Worm (Caenorhabditis elegans) whole organism, L4 larva: ENCODE data around the gene htas-1.
"Not testable (repeated sequence)": the region's sequence is repeated elsewhere in the genome, so short reads cannot be mapped to it uniquely, and the experiment has no call there.

ENCODE experiments used
- F10B5.3 ChIP-seq: sonication (generic microtip); optimal IDR thresholded peaks from 2 replicates; lab custom pipeline; 2016; ENCODE audit warnings: mild to moderate bottlenecking, missing genetic modification characterization, missing compliant biosample characterization
- T20F7.1 ChIP-seq: fragments of 200-800 bp; sonication (Bioruptor generic); optimal IDR thresholded peaks from 2 replicates; lab custom pipeline; 2018; ENCODE audit warnings: mild to moderate bottlenecking, missing genetic modification characterization, missing compliant biosample characterization
- Y105C5A.15 ChIP-seq: fragments of 200-800 bp; sonication (Bioruptor generic); IDR thresholded peaks from 2 replicates; pipeline ENCODE4 v1.3.6; 2022; ENCODE audit warnings: missing genetic modification characterization, missing compliant biosample characterization
- Y5F2A.4 ChIP-seq: fragments of 200-800 bp; sonication (Bioruptor generic); optimal IDR thresholded peaks from 2 replicates; lab custom pipeline; 2018; ENCODE audit warnings: mild to moderate bottlenecking, missing genetic modification characterization, missing compliant biosample characterization
- ZK546.5 ChIP-seq, 2 experiments: sonication (generic microtip); optimal IDR thresholded peaks; 2 replicates each; lab custom pipeline; 2017; ENCODE audit warnings: missing biosample characterization in 2 of 2, missing genetic modification characterization in 2 of 2
- ceh-20 ChIP-seq: fragments of 200-800 bp; sonication (Bioruptor generic); IDR thresholded peaks from 2 replicates; pipeline ENCODE4 v1.3.6; 2022; ENCODE audit warnings: missing genetic modification reagents, missing genetic modification characterization, missing compliant biosample characterization
- ceh-32 ChIP-seq: sonication (generic microtip); optimal IDR thresholded peaks from 2 replicates; lab custom pipeline; 2016; ENCODE audit warnings: mild to moderate bottlenecking, missing genetic modification characterization, missing compliant biosample characterization; ENCODE audit not compliant: poor library complexity
- daf-16 ChIP-seq, 3 experiments: sonication (generic microtip); optimal IDR thresholded peaks; 2 replicates each; lab custom pipeline; 2016 to 2017; ENCODE audit warnings: missing genetic modification characterization in 3 of 3, missing genetic modification reagents in 3 of 3, mild to moderate bottlenecking in 2 of 3, missing compliant biosample characterization in 2 of 3, missing biosample characterization in 1 of 3, moderate library complexity in 1 of 3
- dmd-6 ChIP-seq: fragments of 200-800 bp; sonication (Bioruptor generic); IDR thresholded peaks from 2 replicates; pipeline ENCODE4 v1.3.6; 2022; ENCODE audit warnings: missing genetic modification reagents, missing genetic modification characterization, missing compliant biosample characterization
- dmd-8 ChIP-seq: fragments of 200-800 bp; sonication (Bioruptor generic); IDR thresholded peaks from 2 replicates; pipeline ENCODE4 v1.3.6; 2022; ENCODE audit warnings: missing genetic modification characterization, missing compliant biosample characterization
- duxl-1 ChIP-seq: sonication (generic microtip); optimal IDR thresholded peaks from 2 replicates; lab custom pipeline; 2016; ENCODE audit warnings: mild to moderate bottlenecking, missing genetic modification characterization, moderate library complexity, missing compliant biosample characterization; ENCODE audit not compliant: poor library complexity
- dve-1 ChIP-seq: sonication (generic microtip); optimal IDR thresholded peaks from 2 replicates; lab custom pipeline; 2017; ENCODE audit warnings: antibody characterized with exemption, mild to moderate bottlenecking, missing genetic modification characterization, missing compliant biosample characterization; ENCODE audit not compliant: insufficient read depth
- hif-1 ChIP-seq, 2 experiments: sonication (generic microtip); optimal IDR thresholded peaks; 2 replicates each; lab custom pipeline; 2016 to 2017; ENCODE audit warnings: missing compliant biosample characterization in 2 of 2, missing genetic modification characterization in 2 of 2, missing genetic modification reagents in 2 of 2, missing genotype in 2 of 2, mild to moderate bottlenecking in 1 of 2
- hlh-11 ChIP-seq: fragments of 200-800 bp; sonication (Bioruptor generic); optimal IDR thresholded peaks from 2 replicates; lab custom pipeline; 2018; ENCODE audit warnings: mild to moderate bottlenecking, missing genetic modification characterization, missing compliant biosample characterization
- jun-1 ChIP-seq: fragments of 150-350 bp; optimal IDR thresholded peaks from 2 replicates; lab custom pipeline; 2014; ENCODE audit warnings: missing biosample characterization, missing genetic modification reagents, missing genetic modification characterization
- lim-7 ChIP-seq: fragments of 200-800 bp; sonication (Bioruptor generic); IDR thresholded peaks from 2 replicates; pipeline ENCODE4 v1.3.6; 2022; ENCODE audit warnings: missing genetic modification characterization, missing compliant biosample characterization
- lin-1 ChIP-seq: fragments of 200-800 bp; sonication (Bioruptor generic); IDR thresholded peaks from 2 replicates; pipeline ENCODE4 v1.3.6; 2022; ENCODE audit warnings: missing genetic modification reagents, missing genetic modification characterization, missing compliant biosample characterization
- lin-38 ChIP-seq: fragments of 200-800 bp; sonication (Bioruptor generic); IDR thresholded peaks from 2 replicates; pipeline ENCODE4 v1.3.6; 2022; ENCODE audit warnings: missing genetic modification reagents, missing genetic modification characterization, missing compliant biosample characterization
- lir-3 ChIP-seq: sonication (generic microtip); optimal IDR thresholded peaks from 2 replicates; lab custom pipeline; 2016; ENCODE audit warnings: mild to moderate bottlenecking, missing genetic modification characterization, missing compliant biosample characterization
- lsy-2 ChIP-seq, 2 experiments: fragments of 150-350 bp in 1 of 2; sonication (generic microtip) in 1 of 2; optimal IDR thresholded peaks; 2 replicates each; lab custom pipeline; 2014 to 2017; ENCODE audit warnings: missing biosample characterization in 2 of 2, missing genetic modification characterization in 2 of 2
- madf-5 ChIP-seq, 2 experiments: fragments of 200-800 bp; sonication (Bioruptor generic); IDR thresholded peaks; 2 replicates each; pipeline ENCODE4 v1.3.6; 2022; ENCODE audit warnings: missing compliant biosample characterization in 2 of 2, missing genetic modification characterization in 2 of 2
- mep-1 ChIP-seq: fragments of 150-350 bp; sonication (generic microtip); optimal IDR thresholded peaks from 3 replicates; lab custom pipeline; 2014; ENCODE audit warnings: missing biosample characterization, missing genetic modification characterization
- nhr-28 ChIP-seq: fragments of 150-350 bp; optimal IDR thresholded peaks from 2 replicates; lab custom pipeline; 2014; ENCODE audit warnings: missing biosample characterization, missing genetic modification characterization
- nhr-41 ChIP-seq: fragments of 200-800 bp; sonication (Bioruptor generic); IDR thresholded peaks from 2 replicates; pipeline ENCODE4 v1.3.6; 2022; ENCODE audit warnings: missing genetic modification reagents, missing genetic modification characterization, missing compliant biosample characterization
- nhr-48 ChIP-seq: sonication (generic microtip); optimal IDR thresholded peaks from 2 replicates; lab custom pipeline; 2016; ENCODE audit warnings: mild to moderate bottlenecking, missing genetic modification characterization, missing compliant biosample characterization
- pha-4 ChIP-seq, 2 experiments: fragments of 150-350 bp in 1 of 2; fragments of 200-800 bp in 1 of 2; sonication (Bioruptor generic) in 1 of 2; IDR thresholded peaks in 1 of 2; optimal IDR thresholded peaks in 1 of 2; 2 replicates each; pipeline versions ENCODE4 v1.3.6 to Lab custom; 2014 to 2022; ENCODE audit warnings: missing genetic modification characterization in 2 of 2, missing genetic modification reagents in 2 of 2, missing biosample characterization in 1 of 2, missing compliant biosample characterization in 1 of 2
- pqm-1 ChIP-seq: sonication (generic microtip); optimal IDR thresholded peaks from 2 replicates; lab custom pipeline; 2017; ENCODE audit warnings: missing biosample characterization, missing genetic modification characterization
- set-16 ChIP-seq: fragments of 200-800 bp; sonication (Bioruptor generic); IDR thresholded peaks from 2 replicates; pipeline ENCODE4 v1.3.6; 2022; ENCODE audit warnings: missing genetic modification reagents, missing genetic modification characterization, missing compliant biosample characterization
- spr-1 ChIP-seq: sonication (generic microtip); optimal IDR thresholded peaks from 2 replicates; lab custom pipeline; 2016; ENCODE audit warnings: mild to moderate bottlenecking, missing genetic modification characterization, missing compliant biosample characterization
- spr-3 ChIP-seq: fragments of 200-800 bp; sonication (Bioruptor generic); optimal IDR thresholded peaks from 2 replicates; lab custom pipeline; 2018; ENCODE audit warnings: mild to moderate bottlenecking, missing genetic modification characterization, missing compliant biosample characterization
- tra-1 ChIP-seq: fragments of 200-800 bp; sonication (Bioruptor generic); IDR thresholded peaks from 2 replicates; pipeline ENCODE4 v1.3.6; 2022; ENCODE audit warnings: missing genetic modification reagents, missing genetic modification characterization, missing compliant biosample characterization
- zfp-3 ChIP-seq: fragments of 200-800 bp; sonication (Bioruptor generic); conservative IDR thresholded peaks from 2 replicates; pipeline ENCODE4 v1.3.6; 2022; ENCODE audit warnings: missing genetic modification reagents, missing genetic modification characterization, missing compliant biosample characterization

The htas-1 gene

ce11 chrIV:9690644-9691043, 7.3 kb upstream of the htas-1 start, which contains the start of gene sdz-36:
Gene sdz-36, plus strand, starts transcription at chrIV:9690944.
- no peak for TF ChIP-seq spr-1
- TF ChIP-seq hif-1 (tag; optimal IDR thresholded peaks at IDR 0.05; lab: Kevin White, UChicago): no peak
- no peak for TF ChIP-seq spr-3 (GFP tag; lab: Kevin White, UChicago)
- no peak for TF ChIP-seq F10B5.3 (tag; lab: Kevin White, UChicago)
- no peak for TF ChIP-seq lsy-2 (tag; optimal IDR thresholded peaks at IDR 0.05; lab: Kevin White, UChicago)
- no peak for TF ChIP-seq madf-5 (GFP tag; IDR thresholded peaks at IDR 0.05; lab: Robert Waterston, UW)
- no peak for TF ChIP-seq mep-1 (tag; lab: Kevin White, UChicago)
- TF ChIP-seq lin-38 (GFP tag; lab: Robert Waterston, UW): no peak
- TF ChIP-seq duxl-1 (tag; lab: Kevin White, UChicago): no peak
- TF ChIP-seq dmd-6 (GFP tag; lab: Robert Waterston, UW): no peak
- TF ChIP-seq ZK546.5 (tag; optimal IDR thresholded peaks at IDR 0.05; lab: Kevin White, UChicago): no peak
- TF ChIP-seq tra-1 (GFP tag; lab: Robert Waterston, UW): no peak
- no peak for TF ChIP-seq nhr-41 (GFP tag; lab: Robert Waterston, UW)

DNA sequence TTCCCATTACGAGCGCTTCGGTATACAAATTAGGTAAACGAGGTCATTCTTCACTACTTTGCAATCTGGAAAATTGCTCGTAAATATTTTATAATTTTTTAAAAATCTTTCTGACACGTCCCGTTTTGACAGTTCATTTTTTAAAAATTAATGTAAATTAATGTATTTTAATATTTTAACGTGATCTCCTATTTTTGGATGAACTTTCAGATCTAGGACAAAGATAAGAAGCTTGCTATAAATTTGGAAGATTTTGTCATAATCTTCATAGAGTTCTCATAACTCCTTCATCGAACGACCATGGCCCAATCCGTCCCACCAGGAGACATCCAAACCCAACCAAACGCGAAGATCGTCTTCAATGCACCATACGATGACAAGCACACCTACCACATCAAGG, 5.4 kb upstream of the htas-1 start, which contains the start of gene msp-76:
msp-76 (plus strand) TSS at position 301 of the 400 bp plus-strand sequence.
- TF ChIP-seq dve-1 (tag; lab: Kevin White, UChicago); lim-7; lir-3 (tag; lab: Kevin White, UChicago): not testable (repeated sequence)

- TF ChIP-seq nhr-28: peak; percentile 72
- TF ChIP-seq dmd-6 (GFP tag; lab: Robert Waterston, UW): peak; percentile 93
- TF ChIP-seq jun-1 (tag; lab: Kevin White, UChicago): no peak
- TF ChIP-seq nhr-48 (tag; lab: Kevin White, UChicago): peak; percentile 30
- TF ChIP-seq T20F7.1: peak; percentile 40
- TF ChIP-seq pqm-1 (tag; lab: Kevin White, UChicago): peak; percentile 64
- TF ChIP-seq zfp-3: no peak
- TF ChIP-seq tra-1 (GFP tag; lab: Robert Waterston, UW): peak; percentile 62; the same call in 1 of the 2 replicates
- TF ChIP-seq ceh-20: no peak
- peak; percentile 76 for TF ChIP-seq dve-1 (tag; lab: Kevin White, UChicago)
- TF ChIP-seq Y5F2A.4 (GFP tag; lab: Kevin White, UChicago): no peak
- peak; percentile 65 for TF ChIP-seq hlh-11 (tag; lab: Kevin White, UChicago)
- peak in 1 of 2 experiments; percentile 9 for TF ChIP-seq daf-16 (GFP tag; optimal IDR thresholded peaks at IDR 0.05; lab: Kevin White, UChicago)
- TF ChIP-seq daf-16 (tag; optimal IDR thresholded peaks at IDR 0.05; lab: Kevin White, UChicago): no peak
- peak; percentile 79; the same call in 1 of the 2 replicates for TF ChIP-seq lin-1 (GFP tag; lab: Robert Waterston, UW)
- no peak for TF ChIP-seq spr-3 (GFP tag; lab: Kevin White, UChicago)
- TF ChIP-seq ceh-32 (tag; lab: Kevin White, UChicago): no peak
- TF ChIP-seq dmd-8 (GFP tag; lab: Robert Waterston, UW): no peak
These were observed 819 bp downstream of the htas-1 start, which contains the start of gene ins-7 for ce11 chrIV:9682514-9682913. Gene ins-7, minus strand, starts transcription at chrIV:9682845.

DNA sequence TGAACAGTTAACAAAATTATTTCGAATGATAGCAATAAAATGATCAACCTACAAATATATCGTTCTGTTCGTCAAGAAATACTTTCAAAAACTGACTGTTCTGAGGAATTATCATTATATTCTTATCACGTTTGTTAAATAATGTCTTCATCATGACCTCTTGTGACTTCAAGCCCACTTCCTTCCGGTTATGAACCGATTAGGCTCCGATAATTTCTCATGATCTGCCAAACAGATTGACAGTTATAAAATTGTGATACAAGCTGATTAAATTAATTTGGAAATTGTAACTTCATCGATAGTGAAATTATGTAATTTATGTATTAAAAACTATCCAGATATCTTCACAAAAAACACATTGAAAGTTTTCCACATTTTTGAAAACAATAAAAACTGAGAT, 2.5 kb downstream of the htas-1 start, which contains the start of gene ins-8:
ins-8 (minus strand) TSS at position 101 of the 400 bp plus-strand sequence.
- no peak for TF ChIP-seq pha-4 (GFP tag; IDR thresholded peaks at IDR 0.05; lab: Robert Waterston, UW)
- TF ChIP-seq pha-4 (tag; optimal IDR thresholded peaks at IDR 0.05; lab: Kevin White, UChicago): no peak
- TF ChIP-seq Y105C5A.15 (GFP tag; lab: Robert Waterston, UW): no peak
- no peak for TF ChIP-seq set-16 (GFP tag; lab: Robert Waterston, UW)
